Fruit fly (Drosophila melanogaster) whole organism, embryonic: Measurements from ENCODE around the gene Prp39.

Experiments
- Antp ChIP-seq: fragments of 200-800 bp; sonication (Bioruptor generic); optimal IDR thresholded peaks from 3 replicates; lab custom pipeline; 2016; ENCODE audit warnings: missing biosample characterization, missing genetic modification characterization
- Atf6 ChIP-seq: fragments of 200-800 bp; sonication (Bioruptor generic); IDR thresholded peaks from 2 replicates; pipeline ENCODE4 v1.3.6; 2022; ENCODE audit warnings: missing biosample characterization, missing genetic modification characterization
- Bdp1 ChIP-seq: fragments of 200-800 bp; sonication (Bioruptor generic); optimal IDR thresholded peaks from 3 replicates; lab custom pipeline; 2016; ENCODE audit warnings: missing biosample characterization, missing genetic modification characterization
- CG10267 ChIP-seq: fragments of 200-800 bp; sonication (Bioruptor generic); optimal IDR thresholded peaks from 2 replicates; lab custom pipeline; 2018; ENCODE audit warnings: missing biosample characterization, mild to moderate bottlenecking, missing genetic modification characterization, moderate library complexity
- CG11560 ChIP-seq: fragments of 200-800 bp; sonication (Bioruptor generic); IDR thresholded peaks from 3 replicates; pipeline ENCODE4 v1.3.6; 2022; ENCODE audit warnings: missing biosample characterization, missing genetic modification characterization
- CG12942 ChIP-seq: fragments of 200-800 bp; sonication (Bioruptor generic); optimal IDR thresholded peaks from 3 replicates; lab custom pipeline; 2016; ENCODE audit warnings: missing biosample characterization, missing genetic modification characterization
- CG15269 ChIP-seq: fragments of 200-800 bp; sonication (Bioruptor generic); optimal IDR thresholded peaks from 2 replicates; lab custom pipeline; 2018; ENCODE audit warnings: missing biosample characterization, mild to moderate bottlenecking, missing genetic modification characterization, moderate library complexity
- CG1529 ChIP-seq: fragments of 200-800 bp; sonication (Bioruptor generic); optimal IDR thresholded peaks from 3 replicates; lab custom pipeline; 2018; ENCODE audit warnings: missing biosample characterization, missing genetic modification characterization
- CG15696 ChIP-seq: fragments of 200-800 bp; sonication (Bioruptor generic); optimal IDR thresholded peaks from 2 replicates; lab custom pipeline; 2019; ENCODE audit warnings: missing biosample characterization, mild to moderate bottlenecking, missing genetic modification characterization, moderate library complexity
- CG16779 ChIP-seq: fragments of 200-800 bp; sonication (Bioruptor generic); IDR thresholded peaks from 2 replicates; pipeline ENCODE4 v1.3.6; 2022; ENCODE audit warnings: missing biosample characterization, missing genetic modification characterization
- CG17802 ChIP-seq: fragments of 200-800 bp; sonication (Bioruptor generic); optimal IDR thresholded peaks from 2 replicates; lab custom pipeline; 2018; ENCODE audit warnings: missing biosample characterization, mild to moderate bottlenecking, missing genetic modification characterization, moderate library complexity
- CG30403 ChIP-seq: fragments of 200-800 bp; sonication (Bioruptor generic); optimal IDR thresholded peaks from 3 replicates; lab custom pipeline; 2016; ENCODE audit warnings: missing biosample characterization, missing genetic modification characterization
- CG30431 ChIP-seq: fragments of 200-800 bp; sonication (Bioruptor generic); optimal IDR thresholded peaks from 2 replicates; lab custom pipeline; 2017; ENCODE audit warnings: missing biosample characterization, missing genetic modification characterization
- CG4617 ChIP-seq: fragments of 200-800 bp; sonication (Bioruptor generic); optimal IDR thresholded peaks from 3 replicates; lab custom pipeline; 2016; ENCODE audit warnings: missing biosample characterization, missing genetic modification characterization, borderline replicate concordance
- CG7271 ChIP-seq: fragments of 200-800 bp; sonication (Bioruptor generic); optimal IDR thresholded peaks from 2 replicates; lab custom pipeline; 2018; ENCODE audit warnings: missing biosample characterization, mild to moderate bottlenecking, missing genetic modification characterization, moderate library complexity
- CG8388 ChIP-seq: fragments of 200-800 bp; sonication (Bioruptor generic); optimal IDR thresholded peaks from 2 replicates; lab custom pipeline; 2019; ENCODE audit warnings: missing biosample characterization, mild to moderate bottlenecking, missing genetic modification characterization, moderate library complexity
- Dip3 ChIP-seq: fragments of 200-800 bp; sonication (Bioruptor generic); optimal IDR thresholded peaks from 3 replicates; lab custom pipeline; 2016; ENCODE audit warnings: missing biosample characterization, missing genetic modification characterization
- Eip74EF ChIP-seq, 2 experiments: fragments of 200-800 bp in 1 of 2; fragments of >200 bp in 1 of 2; sonication (Bioruptor generic) in 1 of 2; optimal IDR thresholded peaks; 2 replicates each; lab custom pipeline; 2017 to 2019; ENCODE audit warnings: missing biosample characterization in 2 of 2, missing genetic modification characterization in 2 of 2, mild to moderate bottlenecking in 1 of 2, moderate library complexity in 1 of 2
- HLH4C ChIP-seq: fragments of 200-800 bp; sonication (Bioruptor generic); IDR thresholded peaks from 3 replicates; pipeline ENCODE4 v1.3.6; 2022; ENCODE audit warnings: missing biosample characterization, missing genetic modification characterization; ENCODE audit not compliant: partially characterized antibody
- Hsf ChIP-seq: fragments of 200-800 bp; sonication (Bioruptor generic); optimal IDR thresholded peaks from 3 replicates; lab custom pipeline; 2016; ENCODE audit warnings: missing biosample characterization, missing genetic modification characterization
- Mes4 ChIP-seq: fragments of 200-800 bp; sonication (Bioruptor generic); optimal IDR thresholded peaks from 2 replicates; lab custom pipeline; 2016; ENCODE audit warnings: missing biosample characterization, missing genetic modification characterization
- NC2α ChIP-seq: fragments of 200-800 bp; sonication (Bioruptor generic); optimal IDR thresholded peaks from 2 replicates; lab custom pipeline; 2016; ENCODE audit warnings: missing biosample characterization, missing genetic modification characterization
- Pdp1 ChIP-seq, 2 experiments: fragments of 200-800 bp; sonication (Bioruptor generic); optimal IDR thresholded peaks; 3 replicates each; lab custom pipeline; 2016; ENCODE audit warnings: missing biosample characterization in 2 of 2, missing genetic modification characterization in 2 of 2, mild to moderate bottlenecking in 1 of 2, moderate library complexity in 1 of 2
- Ptx1 ChIP-seq: fragments of 200-800 bp; sonication (Bioruptor generic); IDR thresholded peaks from 2 replicates; pipeline ENCODE4 v1.3.6; 2022; ENCODE audit warnings: missing biosample characterization, missing genetic modification characterization
- Sin3A ChIP-seq: fragments of >200 bp; optimal IDR thresholded peaks from 2 replicates; lab custom pipeline; 2018
- Sox100B ChIP-seq: fragments of 200-800 bp; sonication (Bioruptor generic); optimal IDR thresholded peaks from 3 replicates; lab custom pipeline; 2018; ENCODE audit warnings: missing biosample characterization, mild to moderate bottlenecking, missing genetic modification characterization
- Sry-δ ChIP-seq: fragments of 200-800 bp; sonication (Bioruptor generic); optimal IDR thresholded peaks from 2 replicates; lab custom pipeline; 2016; ENCODE audit warnings: missing biosample characterization, missing genetic modification characterization
- YL-1 ChIP-seq: fragments of 200-800 bp; sonication (Bioruptor generic); optimal IDR thresholded peaks from 3 replicates; lab custom pipeline; 2017; ENCODE audit warnings: missing biosample characterization, mild to moderate bottlenecking, missing genetic modification characterization
- br ChIP-seq: fragments of >200 bp; optimal IDR thresholded peaks from 2 replicates; lab custom pipeline; 2017
- cas ChIP-seq: fragments of 200-800 bp; sonication (Bioruptor generic); IDR thresholded peaks from 2 replicates; pipeline ENCODE4 v1.3.6; 2022; ENCODE audit warnings: missing biosample characterization, missing genetic modification characterization
- ftz-f1 ChIP-seq: fragments of 200-800 bp; sonication (Bioruptor generic); optimal IDR thresholded peaks from 2 replicates; lab custom pipeline; 2016; ENCODE audit warnings: missing biosample characterization, missing genetic modification characterization
- gfzf ChIP-seq: fragments of 200-800 bp; sonication (Bioruptor generic); optimal IDR thresholded peaks from 2 replicates; lab custom pipeline; 2016; ENCODE audit warnings: missing biosample characterization, mild to moderate bottlenecking, missing genetic modification characterization, moderate library complexity
- hbn ChIP-seq: fragments of 200-800 bp; sonication (Bioruptor generic); IDR thresholded peaks from 2 replicates; pipeline ENCODE4 v1.3.6; 2022; ENCODE audit warnings: missing biosample characterization, missing genetic modification characterization; ENCODE audit not compliant: partially characterized antibody
- ken ChIP-seq: fragments of 200-800 bp; sonication (Bioruptor generic); IDR thresholded peaks from 3 replicates; pipeline ENCODE4 v1.3.6; 2022; ENCODE audit warnings: missing biosample characterization, missing genetic modification characterization
- klu ChIP-seq: fragments of 200-800 bp; sonication (Bioruptor generic); IDR thresholded peaks from 2 replicates; pipeline ENCODE4 v1.3.6; 2022; ENCODE audit warnings: missing biosample characterization, missing genetic modification characterization
- phol ChIP-seq: fragments of 200-800 bp; sonication (Bioruptor generic); optimal IDR thresholded peaks from 3 replicates; lab custom pipeline; 2018; ENCODE audit warnings: missing biosample characterization, mild to moderate bottlenecking, missing genetic modification characterization, moderate library complexity
- pita ChIP-seq: fragments of 200-800 bp; sonication (Bioruptor generic); optimal IDR thresholded peaks from 2 replicates; lab custom pipeline; 2017; ENCODE audit warnings: missing biosample characterization, mild to moderate bottlenecking, missing genetic modification characterization
- ro ChIP-seq: fragments of 200-800 bp; sonication (Bioruptor generic); IDR thresholded peaks from 2 replicates; pipeline ENCODE4 v1.3.6; 2022; ENCODE audit warnings: missing biosample characterization, missing genetic modification characterization
- scrt ChIP-seq: fragments of 200-800 bp; sonication (Bioruptor generic); optimal IDR thresholded peaks from 2 replicates; lab custom pipeline; 2018; ENCODE audit warnings: missing biosample characterization, mild to moderate bottlenecking, missing genetic modification characterization, moderate library complexity
- shn ChIP-seq: fragments of 200-800 bp; sonication (Bioruptor generic); optimal IDR thresholded peaks from 3 replicates; lab custom pipeline; 2016; ENCODE audit warnings: missing biosample characterization, missing genetic modification characterization
- stwl ChIP-seq: fragments of 200-800 bp; sonication (Bioruptor generic); optimal IDR thresholded peaks from 3 replicates; lab custom pipeline; 2018; ENCODE audit warnings: missing biosample characterization, mild to moderate bottlenecking, missing genetic modification characterization, moderate library complexity
- sug ChIP-seq: fragments of 200-800 bp; optimal IDR thresholded peaks from 2 replicates; lab custom pipeline; 2019; ENCODE audit warnings: missing biosample characterization, mild to moderate bottlenecking, missing genetic modification characterization, moderate library complexity
- tin ChIP-seq: fragments of 200-800 bp; sonication (Bioruptor generic); optimal IDR thresholded peaks from 3 replicates; lab custom pipeline; 2016; ENCODE audit warnings: missing biosample characterization, missing genetic modification characterization
- tll ChIP-seq, 2 experiments: fragments of 200-800 bp in 1 of 2; fragments of >200 bp in 1 of 2; sonication (Bioruptor generic) in 1 of 2; optimal IDR thresholded peaks; 2 replicates each; lab custom pipeline; 2017 to 2019; ENCODE audit warnings: missing biosample characterization in 2 of 2, missing genetic modification characterization in 2 of 2, mild to moderate bottlenecking in 1 of 2, moderate library complexity in 1 of 2
- toy ChIP-seq: fragments of 200-800 bp; sonication (Bioruptor generic); IDR thresholded peaks from 2 replicates; pipeline ENCODE4 v1.3.6; 2022; ENCODE audit warnings: missing biosample characterization, missing genetic modification characterization
- tup ChIP-seq: fragments of 200-800 bp; sonication (Bioruptor generic); optimal IDR thresholded peaks from 2 replicates; lab custom pipeline; 2016; ENCODE audit warnings: missing biosample characterization, mild to moderate bottlenecking, missing genetic modification characterization, moderate library complexity
- vfl ChIP-seq: fragments of 200-800 bp; sonication (Bioruptor generic); optimal IDR thresholded peaks from 2 replicates; lab custom pipeline; 2016; ENCODE audit warnings: missing biosample characterization, missing genetic modification characterization
- vvl ChIP-seq: fragments of 200-800 bp; sonication (Bioruptor generic); IDR thresholded peaks from 2 replicates; pipeline ENCODE4 v1.3.6; 2022; ENCODE audit warnings: missing biosample characterization, missing genetic modification characterization
- wdn ChIP-seq: fragments of 200-800 bp; sonication (Bioruptor generic); IDR thresholded peaks from 2 replicates; pipeline ENCODE4 v1.3.6; 2022; ENCODE audit warnings: missing biosample characterization, missing genetic modification characterization
- zen ChIP-seq: fragments of 200-800 bp; sonication (Bioruptor generic); optimal IDR thresholded peaks from 3 replicates; lab custom pipeline; 2018; ENCODE audit warnings: missing biosample characterization, mild to moderate bottlenecking, missing genetic modification characterization, moderate library complexity

Prp39 gene

dm6 chr3R:28831626-28832267, 19.8 kb downstream of the Prp39 start, which contains the start of gene WASp (continued):
- TF ChIP-seq cas (GFP tag; lab: Robert Waterston, UW) = peak; percentile 57; the same call in 1 of the 2 replicates
- TF ChIP-seq shn (GFP tag; lab: Kevin White, UChicago) = peak; percentile 78
- no peak for TF ChIP-seq br (lab: Kevin White, UChicago)
- TF ChIP-seq Pdp1 (GFP tag; optimal IDR thresholded peaks at IDR 0.05; lab: Kevin White, UChicago) = peak in 1 of 2 experiments; percentile 59
- no peak for TF ChIP-seq pita (GFP tag; lab: Kevin White, UChicago)
- TF ChIP-seq CG15696 (tag; lab: Kevin White, UChicago) = no peak
- peak; percentile 95 for TF ChIP-seq gfzf (GFP tag; lab: Kevin White, UChicago)
- peak; percentile 59 for TF ChIP-seq CG30403
- TF ChIP-seq tll (GFP tag; optimal IDR thresholded peaks at IDR 0.05; lab: Kevin White, UChicago) = no peak
- TF ChIP-seq klu (GFP tag; lab: Robert Waterston, UW) = no peak
- TF ChIP-seq ro (GFP tag; lab: Robert Waterston, UW) = no peak
- peak; percentile 68 for TF ChIP-seq CG10267
- no peak for TF ChIP-seq CG15269
- TF ChIP-seq tin (GFP tag; lab: Kevin White, UChicago) = peak; percentile 49
- TF ChIP-seq NC2α (GFP tag; lab: Kevin White, UChicago) = peak; percentile 37
- peak; percentile 93 for TF ChIP-seq CG4617 (GFP tag; lab: Kevin White, UChicago)
- TF ChIP-seq Eip74EF (GFP tag; optimal IDR thresholded peaks at IDR 0.05; lab: Kevin White, UChicago) = peak in 1 of 2 experiments; percentile 86
- TF ChIP-seq tup (GFP tag; lab: Kevin White, UChicago) = no peak
- TF ChIP-seq CG16779 (GFP tag; lab: Robert Waterston, UW) = no peak
- peak; percentile 100 for TF ChIP-seq CG17802 (tag; lab: Kevin White, UChicago)
- peak; percentile 56; the same call in 1 of the 2 replicates for TF ChIP-seq Atf6 (GFP tag; lab: Robert Waterston, UW)
- peak; percentile 32 for TF ChIP-seq ftz-f1 (GFP tag; lab: Kevin White, UChicago)
- peak; percentile 94 for TF ChIP-seq Sry-δ
- no peak for TF ChIP-seq CG1529 (GFP tag; lab: Kevin White, UChicago)
- TF ChIP-seq CG7271 = peak; percentile 79
- peak; percentile 69 for TF ChIP-seq phol
- TF ChIP-seq CG8388 (GFP tag; lab: Kevin White, UChicago) = peak; percentile 51
- peak; percentile 62 for TF ChIP-seq vfl (GFP tag; lab: Kevin White, UChicago)
- peak; percentile 78 for TF ChIP-seq Mes4
- peak; percentile 66 for TF ChIP-seq Antp
- TF ChIP-seq Hsf (GFP tag; lab: Kevin White, UChicago) = peak; percentile 81
- peak; percentile 25 for TF ChIP-seq CG12942 (GFP tag; lab: Kevin White, UChicago)
- TF ChIP-seq scrt = no peak
- no peak for TF ChIP-seq hbn (GFP tag; lab: Robert Waterston, UW)
- TF ChIP-seq zen = peak; percentile 49
- TF ChIP-seq wdn (GFP tag; lab: Robert Waterston, UW) = 0 out of 2 replicates have a peak, but pooled peaks have one; percentile 46
- TF ChIP-seq Sin3A = peak; percentile 53
- TF ChIP-seq Bdp1 (GFP tag; lab: Kevin White, UChicago) = peak; percentile 44
- TF ChIP-seq HLH4C (GFP tag; lab: Robert Waterston, UW) = no peak
- peak; percentile 32 for TF ChIP-seq CG30431
- TF ChIP-seq CG11560 = no peak; the same call in 2 of the 3 replicates
- TF ChIP-seq vvl (GFP tag; lab: Robert Waterston, UW) = peak; percentile 87
- peak; percentile 89 for TF ChIP-seq sug
- no peak for TF ChIP-seq Sox100B (GFP tag; lab: Kevin White, UChicago)
- 0 out of 2 replicates have a peak, but pooled peaks have one; percentile 19 for TF ChIP-seq toy (GFP tag; lab: Robert Waterston, UW)
- peak; percentile 94 for TF ChIP-seq stwl (tag; lab: Kevin White, UChicago)
- peak; percentile 58; the same call in 1 of the 3 replicates for TF ChIP-seq ken
- peak; percentile 60; the same call in 1 of the 2 replicates for TF ChIP-seq Ptx1 (GFP tag; lab: Robert Waterston, UW)
- TF ChIP-seq Dip3 = peak; percentile 50
- TF ChIP-seq YL-1 (GFP tag; lab: Kevin White, UChicago) = peak; percentile 89
